Worm (Caenorhabditis elegans) whole organism, L4/young adult: ENCODE data around the gene F45H10.2.

ENCODE experiments used
- W03F9.2 ChIP-seq: fragments of 150-350 bp; optimal IDR thresholded peaks from 2 replicates; lab custom pipeline; 2014; ENCODE audit warnings: missing biosample characterization, missing genetic modification characterization
- dao-5 ChIP-seq: sonication (generic microtip); optimal IDR thresholded peaks from 2 replicates; lab custom pipeline; 2016; ENCODE audit warnings: missing genotype, missing genetic modification characterization, moderate library complexity, missing compliant biosample characterization
- him-1 ChIP-seq: sonication (generic microtip); optimal IDR thresholded peaks from 2 replicates; lab custom pipeline; 2016; ENCODE audit warnings: missing genotype, missing genetic modification reagents, missing genetic modification characterization, missing compliant biosample characterization

Gene F45H10.2

DNA sequence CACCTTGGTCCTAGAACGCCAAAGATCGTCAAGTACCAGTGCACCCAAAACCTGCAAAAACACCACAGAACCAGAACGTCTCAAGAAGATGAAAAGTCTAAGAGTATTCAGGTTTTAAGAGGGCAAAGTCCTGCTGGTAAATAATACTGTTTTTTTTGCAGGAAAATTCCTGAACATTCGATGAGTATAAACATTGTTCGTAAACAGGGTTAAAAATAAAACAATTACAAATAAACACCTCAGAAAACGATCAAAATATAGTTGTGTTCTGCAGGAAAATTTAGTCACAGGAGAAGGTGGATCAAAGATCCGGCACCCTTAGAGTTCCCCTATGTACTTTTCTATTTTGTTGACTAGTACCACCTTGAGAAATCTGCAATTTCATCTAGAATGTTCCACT is 22.2 kb downstream of the F45H10.2 start:
- TF ChIP-seq W03F9.2 (tag; lab: Kevin White, UChicago) (no peak), dao-5 (tag; lab: Kevin White, UChicago) (no peak), him-1 (tag; lab: Kevin White, UChicago) (no peak)

DNA sequence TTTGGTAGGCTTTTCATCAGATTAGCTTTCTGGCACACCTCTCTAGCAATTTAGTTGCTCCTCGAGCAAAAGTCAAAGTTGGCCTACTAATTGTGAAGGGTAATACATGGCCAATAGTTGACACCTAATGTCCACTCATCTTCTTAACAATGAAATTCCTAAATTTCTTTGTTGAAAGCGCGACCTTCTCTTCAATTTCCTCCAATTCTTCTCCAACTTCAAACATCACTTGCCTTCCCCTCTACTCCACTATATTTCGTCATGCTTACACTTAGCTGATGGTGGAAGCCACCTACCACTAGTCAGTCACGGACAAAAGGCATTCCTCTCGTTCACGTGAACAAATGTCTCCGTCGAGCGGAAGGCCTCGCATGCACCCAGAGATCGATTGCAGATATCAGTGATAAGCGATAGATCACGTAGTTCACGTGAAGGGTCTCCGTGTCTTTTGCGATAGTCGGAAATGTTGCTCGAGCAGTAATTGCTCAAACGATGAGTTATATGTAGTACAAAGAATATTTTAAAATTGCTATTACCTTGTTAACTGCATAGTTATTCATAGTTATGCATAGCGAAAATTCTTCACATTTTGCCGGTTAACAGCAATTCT is 23.7 kb downstream of the F45H10.2 start, which contains the start of gene E01G4.3:
Gene E01G4.3, minus strand, starts transcription at position 560 of the 610 bp plus-strand sequence.
- TF ChIP-seq him-1 (tag; lab: Kevin White, UChicago): no peak
- TF ChIP-seq dao-5 (tag; lab: Kevin White, UChicago): no peak
- TF ChIP-seq W03F9.2 (tag; lab: Kevin White, UChicago): no peak

DNA sequence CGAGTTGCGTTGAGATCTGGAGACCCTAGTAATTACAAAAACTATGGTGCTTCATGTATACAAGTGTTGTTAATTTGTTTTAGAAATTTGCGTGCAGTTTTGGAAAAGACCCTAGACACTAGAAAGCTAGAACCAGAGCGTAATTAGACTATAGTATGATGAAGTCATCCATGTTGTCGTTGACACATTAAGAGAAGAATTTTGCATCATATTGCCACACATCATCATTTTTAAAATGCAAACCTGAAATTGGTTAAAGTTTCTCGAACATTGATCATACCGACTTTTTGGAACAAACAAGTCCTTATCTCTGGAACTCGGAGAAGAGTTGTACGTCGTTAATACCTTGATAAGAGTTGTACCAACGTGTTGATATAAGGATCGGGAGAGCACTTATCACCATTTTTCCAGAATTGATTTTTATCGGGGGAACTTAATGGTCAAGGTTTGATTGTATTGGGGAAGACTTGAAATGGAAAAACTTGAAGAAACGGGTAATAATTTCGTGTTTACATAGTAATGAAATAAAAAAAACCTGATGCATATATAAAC is 24.9 kb downstream of the F45H10.2 start:
- no peak for TF ChIP-seq him-1 (tag; lab: Kevin White, UChicago)
- no peak for TF ChIP-seq W03F9.2 (tag; lab: Kevin White, UChicago)

ce11 chrII:13465381-13465838 is 27.4 kb downstream of the F45H10.2 start:
- no peak for TF ChIP-seq W03F9.2 (tag; lab: Kevin White, UChicago)
- no peak for TF ChIP-seq dao-5 (tag; lab: Kevin White, UChicago)
- no peak for TF ChIP-seq him-1 (tag; lab: Kevin White, UChicago)

DNA sequence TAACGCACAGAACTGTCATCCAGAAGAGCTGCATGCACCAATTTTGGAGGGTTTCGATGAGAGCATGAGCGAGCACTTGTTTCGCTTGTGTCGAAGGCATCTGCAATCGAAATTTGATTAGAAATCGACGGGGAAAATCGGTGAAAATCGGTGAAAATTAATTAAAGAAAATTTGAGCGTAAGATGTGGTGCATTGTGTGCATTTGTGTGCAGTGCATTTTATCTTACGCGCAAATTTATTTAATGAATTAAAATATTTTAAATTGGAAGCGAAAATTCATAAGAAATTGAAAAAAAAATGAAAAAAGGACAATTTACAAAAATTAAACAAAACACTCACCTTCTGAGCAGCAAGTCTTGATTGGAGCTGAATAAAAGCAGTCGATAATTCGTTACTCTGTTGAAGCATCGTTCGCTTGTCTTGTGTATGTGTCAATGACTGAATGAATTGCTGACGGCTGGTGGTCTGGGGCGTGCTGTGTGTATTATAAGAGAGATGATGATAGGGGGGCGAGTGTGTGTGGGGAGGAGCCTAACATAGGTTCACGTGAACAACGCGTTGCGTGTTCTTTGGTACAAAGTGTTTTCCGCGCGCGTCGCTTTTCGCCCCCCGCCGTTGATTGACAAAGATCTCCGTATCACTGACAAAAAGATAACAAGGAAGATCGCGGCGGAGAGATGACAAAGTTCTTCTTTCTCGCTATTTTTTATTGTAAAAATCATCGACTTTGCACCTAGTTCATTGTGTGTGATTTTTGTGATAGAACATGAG is 31.1 kb downstream of the F45H10.2 start:
- TF ChIP-seq him-1 (tag; lab: Kevin White, UChicago): no peak
- TF ChIP-seq W03F9.2 (tag; lab: Kevin White, UChicago): peak; percentile 12
- no peak for TF ChIP-seq dao-5 (tag; lab: Kevin White, UChicago)

DNA sequence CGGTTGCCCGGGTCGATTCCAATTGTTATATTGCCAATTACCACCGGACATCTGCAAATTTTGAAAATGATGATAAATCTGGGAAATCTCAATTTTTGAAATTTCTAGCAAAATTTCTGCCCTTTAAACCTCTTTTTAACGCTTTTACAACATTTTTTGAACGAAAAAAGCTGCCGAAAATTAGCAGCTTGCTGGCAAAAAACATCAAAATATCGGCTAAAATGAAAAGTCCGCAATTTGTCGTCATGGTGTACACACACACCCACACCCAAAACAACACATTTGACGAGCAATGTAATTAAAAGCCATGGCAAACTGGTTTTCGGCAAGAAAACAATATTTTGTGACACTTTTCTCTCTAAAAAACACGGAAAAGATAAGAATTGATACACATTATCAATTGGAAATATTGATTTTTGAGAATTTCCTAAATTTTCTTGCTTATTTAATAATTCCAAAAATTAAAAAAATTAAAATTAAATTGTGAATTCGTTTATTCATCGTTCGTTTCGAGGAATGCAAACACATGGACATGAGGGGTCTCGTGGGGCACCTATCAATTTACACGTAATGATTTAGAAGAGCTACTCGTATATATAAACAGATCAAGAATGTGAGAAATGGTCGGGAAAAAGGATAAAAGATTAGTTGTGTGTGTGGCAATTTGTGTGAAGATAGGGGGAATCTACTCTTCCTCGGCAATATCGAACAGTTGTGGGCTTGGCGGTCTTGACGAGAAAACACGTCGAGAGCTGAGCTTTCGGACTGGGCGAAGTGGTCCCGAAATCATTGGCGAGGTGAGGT is 32.1 kb downstream of the F45H10.2 start, which contains the start of gene pqn-27:
Gene pqn-27, minus strand, starts transcription at position 51 of the 804 bp plus-strand sequence.
- no peak for TF ChIP-seq dao-5 (tag; lab: Kevin White, UChicago)
- TF ChIP-seq him-1 (tag; lab: Kevin White, UChicago): no peak
- peak; percentile 64 for TF ChIP-seq W03F9.2 (tag; lab: Kevin White, UChicago)

DNA sequence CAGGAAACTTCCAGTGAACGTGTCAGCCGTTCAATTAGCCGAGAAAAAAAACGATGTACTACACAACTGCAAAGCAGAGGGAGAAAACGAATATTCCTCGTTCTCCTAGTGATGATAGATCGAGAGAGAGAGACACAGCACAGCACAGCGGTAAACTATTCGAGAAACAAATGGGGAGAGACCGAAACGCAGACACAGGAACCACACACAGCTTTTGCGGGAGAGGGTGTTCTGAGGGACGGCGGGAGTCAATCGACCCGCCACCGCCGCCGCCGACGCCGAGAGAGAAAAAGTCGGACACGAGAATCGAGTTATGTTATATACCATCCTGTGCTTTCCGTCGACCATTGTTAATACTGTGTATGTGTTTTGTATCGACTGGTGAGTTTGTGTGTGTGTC is 36.2 kb downstream of the F45H10.2 start:
- no peak for TF ChIP-seq dao-5 (tag; lab: Kevin White, UChicago)
- TF ChIP-seq him-1 (tag; lab: Kevin White, UChicago): no peak

- no peak for TF ChIP-seq W03F9.2 (tag; lab: Kevin White, UChicago)
- TF ChIP-seq him-1 (tag; lab: Kevin White, UChicago): no peak
- TF ChIP-seq dao-5 (tag; lab: Kevin White, UChicago): no peak
Observed at ce11 chrII:13454839-13455238, 38.0 kb downstream of the F45H10.2 start.

- TF ChIP-seq W03F9.2 (tag; lab: Kevin White, UChicago) (no peak), dao-5 (tag; lab: Kevin White, UChicago) (no peak)
Observed at ce11 chrII:13451321-13451720, 41.5 kb downstream of the F45H10.2 start.

ce11 chrII:13447668-13448067 is 45.2 kb downstream of the F45H10.2 start:
- no peak for TF ChIP-seq him-1 (tag; lab: Kevin White, UChicago)
- TF ChIP-seq dao-5 (tag; lab: Kevin White, UChicago): no peak
- TF ChIP-seq W03F9.2 (tag; lab: Kevin White, UChicago): peak; percentile 74

ce11 chrII:13447166-13447643 is 45.6 kb downstream of the F45H10.2 start, which contains the start of gene tbc-14:
TSS of gene tbc-14 (minus strand) at chrII:13447593.
- no peak for TF ChIP-seq W03F9.2 (tag; lab: Kevin White, UChicago)
- TF ChIP-seq him-1 (tag; lab: Kevin White, UChicago): no peak
- no peak for TF ChIP-seq dao-5 (tag; lab: Kevin White, UChicago)

- TF ChIP-seq W03F9.2 (tag; lab: Kevin White, UChicago) (no peak), him-1 (tag; lab: Kevin White, UChicago) (no peak), dao-5 (tag; lab: Kevin White, UChicago) (no peak)
Observed at ce11 chrII:13446597-13446996, 46.3 kb downstream of the F45H10.2 start.
